Worm (Caenorhabditis elegans): ENCODE results near the gene Y4C6A.3.

ce11 chrIV:5479289-5479688 is 23.4 kb upstream of the Y4C6A.3 start, which contains the start of gene T11F8.1:
- TF ChIP-seq him-1 (tag; optimal IDR thresholded peaks at IDR 0.05) (no peak), W03F9.2 (tag; optimal IDR thresholded peaks at IDR 0.05) (no peak)

All from whole organism, L4/young adult.